Fruit fly (Drosophila melanogaster) whole organism, embryonic: ENCODE results near the gene CG3368.

Source experiments
- ATbp ChIP-seq: fragments of 200-800 bp; sonication (Bioruptor generic); optimal IDR thresholded peaks from 2 replicates; lab custom pipeline; 2017; ENCODE audit warnings: missing biosample characterization, mild to moderate bottlenecking, missing genetic modification characterization, missing genetic modification reagents
- Atf3 ChIP-seq: fragments of 200-800 bp; sonication (Bioruptor generic); optimal IDR thresholded peaks from 3 replicates; lab custom pipeline; 2016; ENCODE audit warnings: missing biosample characterization, missing genetic modification characterization
- B-H2 ChIP-seq: fragments of 200-800 bp; sonication (Bioruptor generic); optimal IDR thresholded peaks from 2 replicates; lab custom pipeline; 2018; ENCODE audit warnings: missing biosample characterization, mild to moderate bottlenecking, missing genetic modification characterization
- Bteb2 ChIP-seq: fragments of 200-800 bp; sonication (Bioruptor generic); optimal IDR thresholded peaks from 2 replicates; lab custom pipeline; 2016; ENCODE audit warnings: missing biosample characterization, missing genetic modification characterization
- CG10274 ChIP-seq: fragments of 200-800 bp; sonication (Bioruptor generic); optimal IDR thresholded peaks from 3 replicates; lab custom pipeline; 2017; ENCODE audit warnings: missing biosample characterization, mild to moderate bottlenecking, missing genetic modification characterization
- CG11247 ChIP-seq: fragments of 200-800 bp; sonication (Bioruptor generic); IDR thresholded peaks from 2 replicates; pipeline ENCODE4 v1.3.6; 2022; ENCODE audit warnings: missing biosample characterization, missing genetic modification characterization
- CG11695 ChIP-seq: fragments of 200-800 bp; sonication (Bioruptor generic); IDR thresholded peaks from 3 replicates; pipeline ENCODE4 v1.3.6; 2022; ENCODE audit warnings: missing biosample characterization, missing genetic modification characterization
- CG11696 ChIP-seq: fragments of 200-800 bp; sonication (Bioruptor generic); IDR thresholded peaks from 2 replicates; pipeline ENCODE4 v1.3.6; 2022; ENCODE audit warnings: missing biosample characterization, missing genetic modification characterization
- CG1233 ChIP-seq: fragments of 200-800 bp; sonication (Bioruptor generic); optimal IDR thresholded peaks from 4 replicates; lab custom pipeline; 2018; ENCODE audit warnings: missing biosample characterization, mild to moderate bottlenecking, missing genetic modification characterization
- CG14710 ChIP-seq: fragments of 200-800 bp; sonication (Bioruptor generic); optimal IDR thresholded peaks from 3 replicates; lab custom pipeline; 2019; ENCODE audit warnings: missing biosample characterization, mild to moderate bottlenecking, missing genetic modification characterization, moderate library complexity
- CG15073 ChIP-seq: fragments of 200-800 bp; sonication (Bioruptor generic); optimal IDR thresholded peaks from 2 replicates; lab custom pipeline; 2016; ENCODE audit warnings: missing biosample characterization, missing genetic modification characterization
- CG15479 ChIP-seq: fragments of 200-800 bp; sonication (Bioruptor generic); optimal IDR thresholded peaks from 3 replicates; lab custom pipeline; 2019; ENCODE audit warnings: missing biosample characterization, mild to moderate bottlenecking, missing genetic modification characterization, moderate library complexity
- CG1603 ChIP-seq: fragments of 200-800 bp; sonication (Bioruptor generic); optimal IDR thresholded peaks from 2 replicates; lab custom pipeline; 2019; ENCODE audit warnings: missing biosample characterization, mild to moderate bottlenecking, missing genetic modification characterization, moderate library complexity
- CG16813 ChIP-seq: fragments of 200-800 bp; sonication (Bioruptor generic); IDR thresholded peaks from 3 replicates; pipeline ENCODE4 v1.3.6; 2022; ENCODE audit warnings: missing biosample characterization, missing genetic modification characterization; ENCODE audit not compliant: partially characterized antibody
- CG17568 ChIP-seq: fragments of 200-800 bp; sonication (Bioruptor generic); optimal IDR thresholded peaks from 2 replicates; lab custom pipeline; 2018; ENCODE audit warnings: missing biosample characterization, mild to moderate bottlenecking, missing genetic modification characterization, moderate library complexity
- CG17612 ChIP-seq: fragments of 200-800 bp; sonication (Bioruptor generic); IDR thresholded peaks from 2 replicates; pipeline ENCODE4 v1.3.6; 2022; ENCODE audit warnings: missing biosample characterization, missing genetic modification characterization
- CG17912 ChIP-seq: fragments of 200-800 bp; sonication (Bioruptor generic); optimal IDR thresholded peaks from 2 replicates; lab custom pipeline; 2018; ENCODE audit warnings: missing biosample characterization, mild to moderate bottlenecking, missing genetic modification characterization
- CG18476 ChIP-seq: fragments of 200-800 bp; sonication (Bioruptor generic); optimal IDR thresholded peaks from 2 replicates; lab custom pipeline; 2016; ENCODE audit warnings: missing biosample characterization, mild to moderate bottlenecking, missing genetic modification characterization
- CG2202 ChIP-seq: fragments of 200-800 bp; sonication (Bioruptor generic); optimal IDR thresholded peaks from 2 replicates; lab custom pipeline; 2018; ENCODE audit warnings: missing biosample characterization, mild to moderate bottlenecking, missing genetic modification characterization
- CG2875 ChIP-seq: fragments of 200-800 bp; sonication (Bioruptor generic); optimal IDR thresholded peaks from 2 replicates; lab custom pipeline; 2017; ENCODE audit warnings: missing biosample characterization, mild to moderate bottlenecking, missing genetic modification characterization, missing genetic modification reagents
- CG3281 ChIP-seq: fragments of 200-800 bp; sonication (Bioruptor generic); optimal IDR thresholded peaks from 3 replicates; lab custom pipeline; 2017; ENCODE audit warnings: missing biosample characterization, mild to moderate bottlenecking, missing genetic modification characterization
- CG34376 ChIP-seq: fragments of 200-800 bp; sonication (Bioruptor generic); optimal IDR thresholded peaks from 2 replicates; lab custom pipeline; 2018; ENCODE audit warnings: missing biosample characterization, mild to moderate bottlenecking, missing genetic modification characterization
- CG4424 ChIP-seq: fragments of 200-800 bp; sonication (Bioruptor generic); optimal IDR thresholded peaks from 3 replicates; lab custom pipeline; 2016; ENCODE audit warnings: missing biosample characterization, missing genetic modification characterization
- E2f2 ChIP-seq: fragments of 200-800 bp; sonication (Bioruptor generic); IDR thresholded peaks from 2 replicates; pipeline ENCODE4 v1.3.6; 2022; ENCODE audit warnings: missing biosample characterization, missing genetic modification characterization
- H15 ChIP-seq: fragments of 200-800 bp; sonication (Bioruptor generic); IDR thresholded peaks from 3 replicates; pipeline ENCODE4 v1.3.6; 2022; ENCODE audit warnings: missing biosample characterization, missing genetic modification characterization
- MTF-1 ChIP-seq: fragments of 200-800 bp; sonication (Bioruptor generic); optimal IDR thresholded peaks from 2 replicates; lab custom pipeline; 2018; ENCODE audit warnings: missing biosample characterization, mild to moderate bottlenecking, missing genetic modification characterization, borderline replicate concordance
- Med ChIP-seq: fragments of 200-800 bp; sonication (Bioruptor generic); peaks from one replicate; lab custom pipeline; 2016; ENCODE audit warnings: missing biosample characterization, missing genetic modification characterization, mild to moderate bottlenecking, inconsistent platforms, moderate library complexity
- Poxn ChIP-seq: fragments of 200-800 bp; sonication (Bioruptor generic); IDR thresholded peaks from 2 replicates; pipeline ENCODE4 v1.3.6; 2022; ENCODE audit warnings: missing biosample characterization, missing genetic modification characterization
- Ravus ChIP-seq: fragments of 200-800 bp; sonication (Bioruptor generic); IDR thresholded peaks from 2 replicates; pipeline ENCODE4 v1.3.6; 2022; ENCODE audit warnings: missing biosample characterization, missing genetic modification characterization
- Six4 ChIP-seq: fragments of 200-800 bp; sonication (Bioruptor generic); optimal IDR thresholded peaks from 2 replicates; lab custom pipeline; 2016; ENCODE audit warnings: missing biosample characterization, missing genetic modification characterization
- Vsx1 ChIP-seq: fragments of 200-800 bp; sonication (Bioruptor generic); optimal IDR thresholded peaks from 2 replicates; lab custom pipeline; 2017; ENCODE audit warnings: missing biosample characterization, mild to moderate bottlenecking, missing genetic modification characterization, missing genetic modification reagents
- Xrp1 ChIP-seq: fragments of 200-800 bp; sonication (Bioruptor generic); IDR thresholded peaks from 2 replicates; pipeline ENCODE4 v1.3.6; 2022; ENCODE audit warnings: missing biosample characterization, missing genetic modification characterization
- ac ChIP-seq: fragments of 200-800 bp; sonication (Bioruptor generic); optimal IDR thresholded peaks from 3 replicates; lab custom pipeline; 2017; ENCODE audit warnings: missing biosample characterization, mild to moderate bottlenecking, missing genetic modification characterization
- ase ChIP-seq: fragments of 200-800 bp; sonication (Bioruptor generic); IDR thresholded peaks from 3 replicates; pipeline ENCODE4 v1.3.6; 2022; ENCODE audit warnings: missing biosample characterization, missing genetic modification characterization
- az2 ChIP-seq: fragments of 200-800 bp; sonication (Bioruptor generic); optimal IDR thresholded peaks from 3 replicates; lab custom pipeline; 2016; ENCODE audit warnings: missing biosample characterization, missing genetic modification characterization
- bsh ChIP-seq, 2 experiments: fragments of 200-800 bp; sonication (Bioruptor generic); optimal IDR thresholded peaks; 2 replicates each; lab custom pipeline; 2017 to 2018; ENCODE audit warnings: mild to moderate bottlenecking in 2 of 2, missing biosample characterization in 2 of 2, missing genetic modification characterization in 2 of 2, moderate library complexity in 1 of 2
- cad ChIP-seq: fragments of >200 bp; optimal IDR thresholded peaks from 2 replicates; lab custom pipeline; 2017; ENCODE audit warnings: missing biosample characterization, missing genetic modification characterization
- cg ChIP-seq: fragments of 200-800 bp; sonication (Bioruptor generic); optimal IDR thresholded peaks from 3 replicates; lab custom pipeline; 2019; ENCODE audit warnings: missing biosample characterization, mild to moderate bottlenecking, missing genetic modification characterization, moderate library complexity
- crc ChIP-seq: fragments of 200-800 bp; sonication (Bioruptor generic); optimal IDR thresholded peaks from 2 replicates; lab custom pipeline; 2016; ENCODE audit warnings: missing biosample characterization, missing genetic modification characterization
- dmrt99B ChIP-seq: fragments of 200-800 bp; sonication (Bioruptor generic); optimal IDR thresholded peaks from 2 replicates; lab custom pipeline; 2018; ENCODE audit warnings: missing biosample characterization, mild to moderate bottlenecking, missing genetic modification characterization, moderate library complexity
- gcm2 ChIP-seq: fragments of 200-800 bp; sonication (Bioruptor generic); optimal IDR thresholded peaks from 2 replicates; lab custom pipeline; 2016; ENCODE audit warnings: missing biosample characterization, missing genetic modification characterization
- gsb ChIP-seq: fragments of 200-800 bp; sonication (Bioruptor generic); IDR thresholded peaks from 2 replicates; pipeline ENCODE4 v1.3.6; 2022; ENCODE audit warnings: missing biosample characterization, missing genetic modification characterization
- h ChIP-seq: fragments of >200 bp; optimal IDR thresholded peaks from 2 replicates; lab custom pipeline; 2017
- hkb ChIP-seq, 2 experiments: fragments of 200-800 bp in 1 of 2; fragments of >200 bp in 1 of 2; sonication (Bioruptor generic) in 1 of 2; IDR thresholded peaks in 1 of 2; optimal IDR thresholded peaks in 1 of 2; 2 replicates each; pipeline versions ENCODE4 v1.3.6 to Lab custom; 2017 to 2022; ENCODE audit warnings: missing biosample characterization in 1 of 2, missing genetic modification characterization in 1 of 2
- jigr1 ChIP-seq: fragments of 200-800 bp; sonication (Bioruptor generic); IDR thresholded peaks from 3 replicates; pipeline ENCODE4 v1.3.6; 2022; ENCODE audit warnings: missing biosample characterization, missing genetic modification characterization
- mirr ChIP-seq: fragments of 200-800 bp; sonication (Bioruptor generic); optimal IDR thresholded peaks from 3 replicates; lab custom pipeline; 2018; ENCODE audit warnings: missing biosample characterization, mild to moderate bottlenecking, missing genetic modification characterization
- otp ChIP-seq: fragments of 200-800 bp; sonication (Bioruptor generic); IDR thresholded peaks from 3 replicates; pipeline ENCODE4, ENCODE4 v1.3.6; 2022; ENCODE audit warnings: missing biosample characterization, missing genetic modification characterization
- run ChIP-seq: fragments of 200-800 bp; sonication (Bioruptor generic); optimal IDR thresholded peaks from 3 replicates; lab custom pipeline; 2018; ENCODE audit warnings: missing biosample characterization, mild to moderate bottlenecking, missing genetic modification characterization
- sug ChIP-seq: fragments of 200-800 bp; optimal IDR thresholded peaks from 2 replicates; lab custom pipeline; 2019; ENCODE audit warnings: missing biosample characterization, mild to moderate bottlenecking, missing genetic modification characterization, moderate library complexity
- tup ChIP-seq: fragments of 200-800 bp; sonication (Bioruptor generic); optimal IDR thresholded peaks from 2 replicates; lab custom pipeline; 2016; ENCODE audit warnings: missing biosample characterization, mild to moderate bottlenecking, missing genetic modification characterization, moderate library complexity
- wek ChIP-seq: fragments of 200-800 bp; sonication (Bioruptor generic); optimal IDR thresholded peaks from 3 replicates; lab custom pipeline; 2018; ENCODE audit warnings: missing biosample characterization, mild to moderate bottlenecking, missing genetic modification characterization, moderate library complexity

Gene CG3368

dm6 chr3R:27253921-27254376 is 29.6 kb upstream of the CG3368 start:
- no peak for TF ChIP-seq Atf3 (GFP tag; lab: Kevin White, UChicago)
- no peak for TF ChIP-seq CG17568 (GFP tag; lab: Kevin White, UChicago)
- no peak for TF ChIP-seq CG4424
- TF ChIP-seq H15 (GFP tag; lab: Robert Waterston, UW) = no peak
- no peak for TF ChIP-seq CG34376
- TF ChIP-seq Six4 = no peak
- no peak for TF ChIP-seq CG11695 (GFP tag; lab: Robert Waterston, UW)
- TF ChIP-seq ATbp (GFP tag; lab: Kevin White, UChicago) = peak; percentile 61
- peak; percentile 32 for TF ChIP-seq mirr (GFP tag; lab: Kevin White, UChicago)
- TF ChIP-seq CG3281 (GFP tag; lab: Kevin White, UChicago) = no peak
- no peak for TF ChIP-seq run
- no peak for TF ChIP-seq hkb (optimal IDR thresholded peaks at IDR 0.05; lab: Kevin White, UChicago)
- no peak for TF ChIP-seq hkb (GFP tag; IDR thresholded peaks at IDR 0.05; lab: Robert Waterston, UW)
- peak; percentile 28 for TF ChIP-seq CG1233 (GFP tag; lab: Kevin White, UChicago)
- TF ChIP-seq gcm2 (GFP tag; lab: Kevin White, UChicago) = no peak
- TF ChIP-seq CG11247 = no peak
- TF ChIP-seq CG16813 (GFP tag; lab: Robert Waterston, UW) = no peak
- no peak for TF ChIP-seq Bteb2 (GFP tag; lab: Kevin White, UChicago)
- TF ChIP-seq Ravus (GFP tag; lab: Robert Waterston, UW) = no peak
- TF ChIP-seq h (lab: Kevin White, UChicago) = no peak
- peak; percentile 22 for TF ChIP-seq wek (GFP tag; lab: Kevin White, UChicago)
- TF ChIP-seq bsh (GFP tag; optimal IDR thresholded peaks at IDR 0.05; lab: Kevin White, UChicago) = peak in 1 of 2 experiments; percentile 52
- no peak for TF ChIP-seq CG17612 (GFP tag; lab: Robert Waterston, UW)
- peak; percentile 18 for TF ChIP-seq CG17912 (GFP tag; lab: Kevin White, UChicago)
- TF ChIP-seq CG11696 (GFP tag; lab: Robert Waterston, UW) = no peak
- no peak for TF ChIP-seq CG10274 (GFP tag; lab: Kevin White, UChicago)
- no peak for TF ChIP-seq ac (GFP tag; lab: Kevin White, UChicago)
- TF ChIP-seq CG2202 (tag; lab: Kevin White, UChicago) = no peak
- TF ChIP-seq CG14710 = no peak
- no peak for TF ChIP-seq E2f2
- peak; percentile 3 for TF ChIP-seq cg (GFP tag; lab: Kevin White, UChicago)
- peak; percentile 49 for TF ChIP-seq Med (GFP tag; lab: Kevin White, UChicago)
- peak; percentile 41 for TF ChIP-seq CG2875 (GFP tag; lab: Kevin White, UChicago)
- peak; percentile 96 for TF ChIP-seq sug (tag; lab: Kevin White, UChicago)
- TF ChIP-seq MTF-1 = no peak
- TF ChIP-seq az2 (GFP tag; lab: Kevin White, UChicago) = no peak
- TF ChIP-seq crc = no peak
- no peak for TF ChIP-seq gsb (GFP tag; lab: Robert Waterston, UW)
- TF ChIP-seq Poxn (GFP tag; lab: Robert Waterston, UW) = no peak
- TF ChIP-seq Vsx1 (GFP tag; lab: Kevin White, UChicago) = no peak
- TF ChIP-seq CG18476 (GFP tag; lab: Kevin White, UChicago) = no peak
- TF ChIP-seq B-H2 (GFP tag; lab: Kevin White, UChicago) = no peak
- no peak for TF ChIP-seq dmrt99B (tag; lab: Kevin White, UChicago)
- TF ChIP-seq jigr1 (GFP tag; lab: Robert Waterston, UW) = no peak
- TF ChIP-seq tup (GFP tag; lab: Kevin White, UChicago) = no peak
- TF ChIP-seq ase (GFP tag; lab: Robert Waterston, UW) = no peak
- TF ChIP-seq CG15479 (GFP tag; lab: Kevin White, UChicago) = peak; percentile 11
- no peak for TF ChIP-seq cad (GFP tag; lab: Kevin White, UChicago)
- TF ChIP-seq Xrp1 (GFP tag; lab: Robert Waterston, UW) = peak; percentile 24; the same call in 1 of the 2 replicates
- no peak for TF ChIP-seq CG1603 (tag; lab: Kevin White, UChicago)
- no peak for TF ChIP-seq CG15073 (GFP tag; lab: Kevin White, UChicago)
- no peak for TF ChIP-seq otp (GFP tag; lab: Robert Waterston, UW)
